Worm (Caenorhabditis elegans): Measurements from ENCODE around the gene fem-2.

The fem-2 gene

DNA sequence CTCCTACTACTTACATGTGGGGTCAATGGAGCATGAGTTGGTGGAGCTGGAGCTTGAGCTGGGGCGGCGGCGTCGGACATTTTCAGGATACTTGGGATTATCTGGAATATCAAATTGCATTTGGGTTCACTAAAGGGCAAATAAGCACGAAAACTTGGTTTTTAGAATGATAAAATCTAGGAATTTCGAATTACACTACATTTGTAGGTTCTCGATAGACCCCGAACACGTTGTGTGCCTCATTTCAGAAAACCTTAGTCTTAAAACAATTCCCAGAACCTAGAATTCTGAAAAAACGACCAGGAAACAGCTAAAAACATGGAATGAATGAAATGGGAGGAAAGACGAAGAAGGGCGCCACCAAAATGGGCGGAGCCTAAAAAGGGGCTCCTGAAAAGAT lies 20.0 kb downstream of the fem-2 start, which contains the start of gene T19C3.3:
Gene T19C3.3 (minus strand): TSS at position 101 of the 400 bp plus-strand sequence.
- TF ChIP-seq tlp-1 (tag; optimal IDR thresholded peaks at IDR 0.05) (no peak), lin-13 (GFP tag; optimal IDR thresholded peaks at IDR 0.05) (no peak), efl-1 (optimal IDR thresholded peaks at IDR 0.05) (no peak), efl-1 (GFP tag; optimal IDR thresholded peaks at IDR 0.05 in 1 of 2) (no peak), tbx-2 (tag; optimal IDR thresholded peaks at IDR 0.05) (no peak), lin-14 (GFP tag; optimal IDR thresholded peaks at IDR 0.05) (peak; percentile 12)

DNA sequence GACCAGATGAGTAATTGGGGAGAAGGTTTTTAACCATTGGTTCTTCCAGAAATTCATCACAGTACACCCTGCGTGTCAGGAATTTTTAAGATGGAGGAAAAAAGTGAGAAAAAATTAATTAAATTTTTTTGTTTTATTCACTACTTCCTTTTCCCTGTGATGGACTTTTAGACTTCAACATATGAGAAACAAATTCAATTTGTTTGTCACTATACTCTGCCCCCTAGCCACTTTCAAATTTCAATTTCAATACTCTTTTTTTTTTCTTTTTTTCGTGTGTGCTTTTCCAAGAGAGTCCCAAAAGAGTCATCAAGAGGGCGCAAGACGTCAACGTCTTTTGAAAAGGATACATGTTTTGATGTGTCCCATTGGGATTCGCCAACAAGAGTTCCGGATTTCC lies 21.7 kb downstream of the fem-2 start:
- TF ChIP-seq efl-1 (optimal IDR thresholded peaks at IDR 0.05) (no peak), efl-1 (GFP tag; optimal IDR thresholded peaks at IDR 0.05 in 1 of 2) (peak in 1 of 2 experiments; percentile 2), lin-14 (GFP tag; optimal IDR thresholded peaks at IDR 0.05) (peak; percentile 57), ces-1 (GFP tag; optimal IDR thresholded peaks at IDR 0.05) (peak; percentile 21), jun-1 (tag; optimal IDR thresholded peaks at IDR 0.05) (no peak), nhr-85 (tag) (peak; percentile 55)

DNA sequence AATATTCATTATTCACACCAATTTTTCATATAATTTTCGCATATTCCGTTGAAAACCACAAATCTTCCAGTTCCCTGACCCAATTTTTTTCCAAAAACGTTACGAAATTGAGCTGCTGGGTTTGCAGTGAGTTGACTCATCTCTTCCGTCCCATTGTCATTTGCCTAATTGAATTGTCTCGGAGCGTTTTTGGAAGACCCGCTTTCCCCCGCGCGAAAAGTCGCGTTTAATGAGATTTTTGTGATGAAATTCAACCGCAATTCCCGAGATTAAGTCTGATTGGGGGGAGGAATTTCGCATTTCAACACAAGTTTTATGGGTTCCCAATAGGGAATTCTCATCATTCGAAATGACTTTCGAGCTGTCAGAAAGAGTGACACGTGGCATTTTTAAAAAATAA lies 22.5 kb downstream of the fem-2 start:
- TF ChIP-seq lin-14 (GFP tag; optimal IDR thresholded peaks at IDR 0.05) (peak; percentile 53), blmp-1 (tag; optimal IDR thresholded peaks at IDR 0.05) (no peak)

DNA sequence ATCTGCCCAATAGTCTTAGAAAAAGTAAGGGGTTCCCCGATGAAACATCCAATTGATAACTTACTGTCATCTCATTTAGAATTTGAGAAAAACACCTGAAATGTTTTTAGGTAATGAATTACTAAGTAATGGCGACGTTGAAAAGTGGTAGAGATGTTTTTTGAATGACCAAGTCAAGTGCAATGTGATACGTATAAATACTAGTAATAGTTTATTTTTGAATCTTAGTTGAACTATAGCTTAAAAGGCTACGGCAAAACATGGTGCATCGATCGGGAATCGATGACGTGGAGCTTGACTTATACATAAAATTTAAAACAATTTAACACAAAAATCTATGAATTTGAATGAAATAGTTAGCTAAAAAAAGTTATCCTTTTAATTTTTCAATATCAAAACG lies 24.9 kb downstream of the fem-2 start, which contains the start of gene best-17:
Gene best-17 (minus strand): TSS at position 101 of the 400 bp plus-strand sequence.
- TF ChIP-seq grh-1 (GFP tag; IDR thresholded peaks at IDR 0.05) = no peak
- TF ChIP-seq efl-3 (GFP tag; optimal IDR thresholded peaks at IDR 0.05) = no peak
- TF ChIP-seq ama-1 (optimal IDR thresholded peaks at IDR 0.05) = no peak
- no peak for TF ChIP-seq sox-4 (tag; optimal IDR thresholded peaks at IDR 0.05)
- TF ChIP-seq pag-3 (tag; optimal IDR thresholded peaks at IDR 0.05; ENCODE audit: borderline replicate concordance, insufficient read depth) = no peak
- TF ChIP-seq nhr-47 (tag; optimal IDR thresholded peaks at IDR 0.05) = no peak
- TF ChIP-seq hlh-17 (GFP tag; optimal IDR thresholded peaks at IDR 0.05; ENCODE audit: borderline replicate concordance) = no peak
- no peak for TF ChIP-seq ceh-88 (GFP tag; IDR thresholded peaks at IDR 0.05)

DNA sequence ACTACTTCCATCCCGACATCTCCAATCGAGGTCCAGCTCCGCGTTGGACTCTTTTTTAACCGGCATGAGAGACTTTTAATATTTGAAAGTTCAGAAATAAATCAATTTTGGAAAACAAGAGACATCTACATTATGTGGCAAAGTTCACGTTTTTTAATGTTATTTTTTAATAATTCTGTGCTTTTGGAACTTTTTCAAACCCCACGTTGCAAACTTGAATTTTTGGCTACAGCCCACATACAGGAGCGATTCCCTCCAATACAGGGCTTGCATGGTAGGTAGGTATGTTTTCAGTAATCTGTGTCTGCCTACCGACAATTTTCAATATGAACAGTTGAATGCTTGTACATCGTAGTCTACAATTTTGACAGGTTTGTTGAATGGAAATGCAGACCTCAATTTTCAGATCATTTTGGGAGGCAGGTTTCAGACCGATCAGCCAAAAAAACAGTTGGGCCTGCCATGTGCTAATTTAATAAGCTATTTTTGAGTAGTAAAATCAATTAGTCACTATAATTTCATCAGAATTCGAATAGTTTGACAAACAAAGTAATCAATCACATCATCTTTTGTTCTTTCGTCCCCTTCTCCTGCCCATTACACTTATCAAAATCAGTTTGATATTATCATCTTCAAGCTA lies 28.9 kb downstream of the fem-2 start, which contains the start of the genes Y55B1AR.4 and ttr-7:
Gene Y55B1AR.4 (minus strand): TSS at position 101 of the 640 bp plus-strand sequence.
Gene ttr-7 (plus strand): TSS at position 590 of the 640 bp plus-strand sequence.
- TF ChIP-seq grh-1 (GFP tag; IDR thresholded peaks at IDR 0.05) (no peak), unc-30 (tag; optimal IDR thresholded peaks at IDR 0.05) (no peak), fkh-10 (GFP tag; optimal IDR thresholded peaks at IDR 0.05) (no peak), C04F5.9 (tag; optimal IDR thresholded peaks at IDR 0.05) (no peak), nhr-19 (GFP tag; conservative IDR thresholded peaks at IDR 0.05) (no peak), ceh-88 (GFP tag; IDR thresholded peaks at IDR 0.05) (no peak)

DNA sequence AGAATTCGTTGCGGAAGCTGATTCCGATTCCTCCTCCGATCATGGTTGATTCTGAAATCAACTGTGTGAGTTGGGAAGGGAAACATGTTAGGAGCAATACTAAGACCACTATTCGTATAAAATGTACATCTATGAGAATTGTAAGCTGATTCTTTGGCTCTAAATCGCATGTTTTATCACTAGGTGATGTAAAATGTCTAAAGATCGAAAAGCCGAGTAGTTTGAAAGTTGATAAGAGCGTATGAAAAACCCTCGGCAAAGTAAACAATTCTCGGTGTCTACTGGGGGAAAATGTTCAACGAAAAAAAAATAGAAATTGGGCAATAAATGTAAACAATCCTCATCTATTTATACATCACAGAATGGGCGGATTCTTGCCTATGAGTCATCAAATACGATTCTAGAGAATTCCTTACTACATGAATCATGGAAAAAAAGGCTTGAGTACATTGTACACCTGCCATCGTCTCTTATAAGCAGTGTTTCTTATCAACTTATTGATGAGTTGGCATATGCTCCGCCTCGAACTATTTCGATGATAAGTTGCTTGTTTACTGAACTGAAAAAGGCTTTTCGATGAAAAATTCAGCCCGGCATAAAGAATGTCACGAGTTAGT lies 34.0 kb downstream of the fem-2 start, which contains the start of gene lec-6:
Gene lec-6 (minus strand): TSS at position 51 of the 617 bp plus-strand sequence.
- TF ChIP-seq elt-3 (tag; optimal IDR thresholded peaks at IDR 0.05) = no peak
- peak; percentile 74 for TF ChIP-seq fos-1 (tag; optimal IDR thresholded peaks at IDR 0.05)
- TF ChIP-seq ceh-82 (tag; optimal IDR thresholded peaks at IDR 0.05) = no peak
- no peak for TF ChIP-seq lin-13 (GFP tag; optimal IDR thresholded peaks at IDR 0.05)
- TF ChIP-seq nhr-11 (tag; optimal IDR thresholded peaks at IDR 0.05) = no peak
- TF ChIP-seq lsy-2 (tag; optimal IDR thresholded peaks at IDR 0.05) = no peak
- TF ChIP-seq efl-3 (GFP tag; optimal IDR thresholded peaks at IDR 0.05) = no peak
- no peak for TF ChIP-seq lin-15B (tag; optimal IDR thresholded peaks at IDR 0.05)
- TF ChIP-seq ces-1 (GFP tag; optimal IDR thresholded peaks at IDR 0.05) = no peak
- TF ChIP-seq nhr-47 (tag; optimal IDR thresholded peaks at IDR 0.05) = no peak
- TF ChIP-seq sup-37 (GFP tag; optimal IDR thresholded peaks at IDR 0.05) = no peak
- no peak for TF ChIP-seq ceh-8 (GFP tag; optimal IDR thresholded peaks at IDR 0.05)
- no peak for TF ChIP-seq grh-1 (GFP tag; IDR thresholded peaks at IDR 0.05)
- TF ChIP-seq C34B4.2 (tag; optimal IDR thresholded peaks at IDR 0.05) = no peak
- TF ChIP-seq efl-1 (optimal IDR thresholded peaks at IDR 0.05) = no peak
- TF ChIP-seq efl-1 (GFP tag; optimal IDR thresholded peaks at IDR 0.05 in 1 of 2) = peak in 1 of 2 experiments; percentile 84
- TF ChIP-seq dpl-1 (GFP tag; optimal IDR thresholded peaks at IDR 0.05) = no peak
- TF ChIP-seq hpl-2 (GFP tag; optimal IDR thresholded peaks at IDR 0.05) = no peak
- TF ChIP-seq tlp-1 (tag; optimal IDR thresholded peaks at IDR 0.05) = no peak
- TF ChIP-seq mef-2 (tag; optimal IDR thresholded peaks at IDR 0.05) = no peak
- no peak for TF ChIP-seq nhr-28 (tag; optimal IDR thresholded peaks at IDR 0.05)
- no peak for TF ChIP-seq nhr-19 (GFP tag; conservative IDR thresholded peaks at IDR 0.05)
- no peak for TF ChIP-seq skn-1 (tag; optimal IDR thresholded peaks at IDR 0.05)
- TF ChIP-seq fkh-8 (tag; optimal IDR thresholded peaks at IDR 0.05) = no peak
- peak; percentile 64 for TF ChIP-seq jun-1 (tag; optimal IDR thresholded peaks at IDR 0.05)
- no peak for TF ChIP-seq xbp-1 (tag; optimal IDR thresholded peaks at IDR 0.05)
- TF ChIP-seq lir-3 (tag; optimal IDR thresholded peaks at IDR 0.05; ENCODE audit: poor library complexity) = no peak

Data from whole organism, L1 larva.